Fruit fly (Drosophila melanogaster) whole organism, embryonic: ENCODE results near the gene CG5180.

Experiments
- CG15514 ChIP-seq: fragments of 200-800 bp; sonication (Bioruptor generic); optimal IDR thresholded peaks from 3 replicates; lab custom pipeline; 2017; ENCODE audit warnings: missing biosample characterization, missing genetic modification characterization, mild to moderate bottlenecking, moderate library complexity, missing genetic modification reagents
- CG7839 ChIP-seq: fragments of 200-800 bp; sonication (Bioruptor generic); optimal IDR thresholded peaks from 3 replicates; lab custom pipeline; 2018; ENCODE audit warnings: missing biosample characterization, mild to moderate bottlenecking, missing genetic modification characterization, moderate library complexity
- CG8281 ChIP-seq: fragments of 200-800 bp; sonication (Bioruptor generic); optimal IDR thresholded peaks from 2 replicates; lab custom pipeline; 2018; ENCODE audit warnings: missing biosample characterization, mild to moderate bottlenecking, missing genetic modification characterization, moderate library complexity
- Elba2 ChIP-seq: fragments of 200-800 bp; sonication (Bioruptor generic); optimal IDR thresholded peaks from 3 replicates; lab custom pipeline; 2016; ENCODE audit warnings: missing biosample characterization, missing genetic modification characterization
- Jarid2 ChIP-seq: fragments of 200-800 bp; sonication (Bioruptor generic); optimal IDR thresholded peaks from 3 replicates; lab custom pipeline; 2017; ENCODE audit warnings: mild to moderate bottlenecking, missing biosample characterization, missing genetic modification reagents, missing genetic modification characterization
- Oaz ChIP-seq: fragments of 200-800 bp; sonication (Bioruptor generic); IDR thresholded peaks from 2 replicates; pipeline ENCODE4 v1.3.6; 2022; ENCODE audit warnings: missing biosample characterization, missing genetic modification characterization
- Tbp ChIP-seq: fragments of >200 bp; optimal IDR thresholded peaks from 2 replicates; lab custom pipeline; 2018; ENCODE audit warnings: missing biosample characterization, missing genetic modification characterization
- cato ChIP-seq: fragments of 200-800 bp; sonication (Bioruptor generic); optimal IDR thresholded peaks from 2 replicates; lab custom pipeline; 2016; ENCODE audit warnings: missing biosample characterization, missing genetic modification characterization, borderline replicate concordance
- sens-2 ChIP-seq: fragments of 200-800 bp; sonication (Bioruptor generic); IDR thresholded peaks from 2 replicates; pipeline ENCODE4 v1.3.6; 2022; ENCODE audit warnings: missing biosample characterization, missing genetic modification characterization
- ssp ChIP-seq: fragments of 200-800 bp; sonication (Bioruptor generic); IDR thresholded peaks from 2 replicates; pipeline ENCODE4 v1.3.6; 2022; ENCODE audit warnings: missing biosample characterization, missing genetic modification characterization
- ttk ChIP-seq: fragments of 200-800 bp; sonication (Bioruptor generic); IDR thresholded peaks from 2 replicates; pipeline ENCODE4 v2.1.2; 2022; ENCODE audit warnings: missing biosample characterization, missing genetic modification characterization

- no peak for TF ChIP-seq Tbp (GFP tag; lab: Kevin White, UChicago)
- no peak for TF ChIP-seq CG8281 (tag; lab: Kevin White, UChicago)
- TF ChIP-seq ssp (GFP tag; lab: Robert Waterston, UW): no peak
- TF ChIP-seq Elba2 (GFP tag; lab: Kevin White, UChicago): no peak
- no peak for TF ChIP-seq ttk (GFP tag; lab: Robert Waterston, UW)
- TF ChIP-seq cato: no peak
- TF ChIP-seq Oaz (GFP tag; lab: Robert Waterston, UW): no peak
- TF ChIP-seq CG7839: peak; percentile 33
- no peak for TF ChIP-seq sens-2 (GFP tag; lab: Robert Waterston, UW)
- no peak for TF ChIP-seq Jarid2 (GFP tag; lab: Kevin White, UChicago)
- TF ChIP-seq CG15514 (GFP tag; lab: Kevin White, UChicago): no peak
Measured at dm6 chr3R:20573326-20573725, 15.6 kb downstream of the CG5180 start.
